Fruit fly (Drosophila melanogaster) whole organism, embryonic: ENCODE data around the gene beag.
A peak's percentile ranks its signal among the peaks of the same experiment; 100 is the strongest.

Experiments used
- Adf1 ChIP-seq: fragments of 200-800 bp; sonication (Bioruptor generic); IDR thresholded peaks from 2 replicates; pipeline ENCODE4 v1.3.6; 2022; ENCODE audit warnings: missing biosample characterization, missing genetic modification characterization
- BtbVII ChIP-seq: fragments of 200-800 bp; sonication (Bioruptor generic); optimal IDR thresholded peaks from 3 replicates; lab custom pipeline; 2017; ENCODE audit warnings: missing biosample characterization, mild to moderate bottlenecking, missing genetic modification characterization
- CG10431 ChIP-seq: fragments of 200-800 bp; sonication (Bioruptor generic); optimal IDR thresholded peaks from 3 replicates; lab custom pipeline; 2018; ENCODE audit warnings: missing biosample characterization, mild to moderate bottlenecking, missing genetic modification characterization
- CG10979 ChIP-seq: fragments of 200-800 bp; sonication (Bioruptor generic); optimal IDR thresholded peaks from 2 replicates; lab custom pipeline; 2018; ENCODE audit warnings: missing biosample characterization, mild to moderate bottlenecking, missing genetic modification characterization, moderate library complexity
- CG11093 ChIP-seq: fragments of 200-800 bp; sonication (Bioruptor generic); IDR thresholded peaks from 3 replicates; pipeline ENCODE4 v1.3.6; 2022; ENCODE audit warnings: missing biosample characterization, missing genetic modification characterization
- CG11504 ChIP-seq: fragments of 200-800 bp; sonication (Bioruptor generic); optimal IDR thresholded peaks from 3 replicates; lab custom pipeline; 2019; ENCODE audit warnings: missing biosample characterization, mild to moderate bottlenecking, missing genetic modification characterization, moderate library complexity
- CG12104 ChIP-seq: fragments of 200-800 bp; sonication (Bioruptor generic); optimal IDR thresholded peaks from 3 replicates; lab custom pipeline; 2016; ENCODE audit warnings: missing biosample characterization, missing genetic modification characterization
- CG12155 ChIP-seq: fragments of 200-800 bp; sonication (Bioruptor generic); optimal IDR thresholded peaks from 3 replicates; lab custom pipeline; 2016; ENCODE audit warnings: missing biosample characterization, missing genetic modification characterization
- CG12942 ChIP-seq: fragments of 200-800 bp; sonication (Bioruptor generic); optimal IDR thresholded peaks from 3 replicates; lab custom pipeline; 2016; ENCODE audit warnings: missing biosample characterization, missing genetic modification characterization
- CG13894 ChIP-seq: fragments of 200-800 bp; sonication (Bioruptor generic); optimal IDR thresholded peaks from 3 replicates; lab custom pipeline; 2018; ENCODE audit warnings: missing biosample characterization, mild to moderate bottlenecking, missing genetic modification characterization, moderate library complexity
- CG16779 ChIP-seq: fragments of 200-800 bp; sonication (Bioruptor generic); IDR thresholded peaks from 2 replicates; pipeline ENCODE4 v1.3.6; 2022; ENCODE audit warnings: missing biosample characterization, missing genetic modification characterization
- CG18619 ChIP-seq: fragments of 200-800 bp; sonication (Bioruptor generic); optimal IDR thresholded peaks from 3 replicates; lab custom pipeline; 2017; ENCODE audit warnings: missing biosample characterization, mild to moderate bottlenecking, missing genetic modification characterization
- CG43689 ChIP-seq: fragments of 200-800 bp; sonication (Bioruptor generic); IDR thresholded peaks from 2 replicates; pipeline ENCODE4 v1.3.6; 2022; ENCODE audit warnings: missing biosample characterization, missing genetic modification characterization
- CG4707 ChIP-seq: fragments of 200-800 bp; sonication (Bioruptor generic); optimal IDR thresholded peaks from 2 replicates; lab custom pipeline; 2018; ENCODE audit warnings: missing biosample characterization, mild to moderate bottlenecking, missing genetic modification characterization, moderate library complexity
- CG4820 ChIP-seq: fragments of 200-800 bp; sonication (Bioruptor generic); optimal IDR thresholded peaks from 3 replicates; lab custom pipeline; 2016; ENCODE audit warnings: missing biosample characterization, missing genetic modification characterization
- CG6813 ChIP-seq: fragments of 200-800 bp; sonication (Bioruptor generic); optimal IDR thresholded peaks from 2 replicates; lab custom pipeline; 2017; ENCODE audit warnings: missing biosample characterization, missing genetic modification characterization, mild to moderate bottlenecking, moderate library complexity, missing genetic modification reagents
- CG9727 ChIP-seq: fragments of 200-800 bp; sonication (Bioruptor generic); optimal IDR thresholded peaks from 3 replicates; lab custom pipeline; 2017; ENCODE audit warnings: missing biosample characterization, mild to moderate bottlenecking, missing genetic modification characterization
- CG9797 ChIP-seq: fragments of 200-800 bp; sonication (Bioruptor generic); optimal IDR thresholded peaks from 3 replicates; lab custom pipeline; 2018; ENCODE audit warnings: missing biosample characterization, mild to moderate bottlenecking, missing genetic modification characterization
- Dbx ChIP-seq: fragments of 200-800 bp; sonication (Bioruptor generic); IDR thresholded peaks from 3 replicates; pipeline ENCODE4 v1.3.6; 2022; ENCODE audit warnings: missing biosample characterization, missing genetic modification characterization
- E2f1 ChIP-seq: fragments of 200-800 bp; sonication (Bioruptor generic); IDR thresholded peaks from 2 replicates; pipeline ENCODE4 v1.3.6; 2022; ENCODE audit warnings: missing biosample characterization, missing genetic modification characterization
- E2f2 ChIP-seq: fragments of 200-800 bp; sonication (Bioruptor generic); IDR thresholded peaks from 2 replicates; pipeline ENCODE4 v1.3.6; 2022; ENCODE audit warnings: missing biosample characterization, missing genetic modification characterization
- Gsc ChIP-seq: fragments of 200-800 bp; sonication (Bioruptor generic); IDR thresholded peaks from 2 replicates; pipeline ENCODE4 v1.3.6; 2022; ENCODE audit warnings: missing biosample characterization, missing genetic modification characterization
- H15 ChIP-seq: fragments of 200-800 bp; sonication (Bioruptor generic); IDR thresholded peaks from 3 replicates; pipeline ENCODE4 v1.3.6; 2022; ENCODE audit warnings: missing biosample characterization, missing genetic modification characterization
- Hmr ChIP-seq: fragments of 200-800 bp; sonication (Bioruptor generic); optimal IDR thresholded peaks from 3 replicates; lab custom pipeline; 2017; ENCODE audit warnings: mild to moderate bottlenecking, missing biosample characterization, missing genetic modification reagents, missing genetic modification characterization
- Jarid2 ChIP-seq: fragments of 200-800 bp; sonication (Bioruptor generic); optimal IDR thresholded peaks from 3 replicates; lab custom pipeline; 2017; ENCODE audit warnings: mild to moderate bottlenecking, missing biosample characterization, missing genetic modification reagents, missing genetic modification characterization
- Six4 ChIP-seq: fragments of 200-800 bp; sonication (Bioruptor generic); optimal IDR thresholded peaks from 2 replicates; lab custom pipeline; 2016; ENCODE audit warnings: missing biosample characterization, missing genetic modification characterization
- Xbp1 ChIP-seq: fragments of 200-800 bp; sonication (Bioruptor generic); optimal IDR thresholded peaks from 3 replicates; lab custom pipeline; 2016; ENCODE audit warnings: missing biosample characterization, mild to moderate bottlenecking, missing genetic modification characterization
- amos ChIP-seq: fragments of 200-800 bp; sonication (Bioruptor generic); IDR thresholded peaks from 2 replicates; pipeline ENCODE4 v1.3.6; 2022; ENCODE audit warnings: missing biosample characterization, missing genetic modification characterization; ENCODE audit not compliant: partially characterized antibody
- bigmax ChIP-seq: fragments of 200-800 bp; sonication (Bioruptor generic); optimal IDR thresholded peaks from 2 replicates; lab custom pipeline; 2018; ENCODE audit warnings: missing biosample characterization, mild to moderate bottlenecking, missing genetic modification characterization
- chif ChIP-seq, 2 experiments: fragments of 200-800 bp; sonication (Bioruptor generic); optimal IDR thresholded peaks; 3 replicates each; lab custom pipeline; 2016; ENCODE audit warnings: missing biosample characterization in 2 of 2, missing genetic modification characterization in 2 of 2
- crol ChIP-seq: fragments of 200-800 bp; sonication (Bioruptor generic); IDR thresholded peaks from 2 replicates; pipeline ENCODE4 v1.3.6; 2022; ENCODE audit warnings: missing biosample characterization, missing genetic modification characterization
- cwo ChIP-seq: fragments of 200-800 bp; sonication (Bioruptor generic); optimal IDR thresholded peaks from 3 replicates; lab custom pipeline; 2017; ENCODE audit warnings: missing biosample characterization, missing genetic modification characterization, mild to moderate bottlenecking, moderate library complexity, missing genetic modification reagents
- da ChIP-seq: fragments of 200-800 bp; sonication (Bioruptor generic); optimal IDR thresholded peaks from 2 replicates; lab custom pipeline; 2016; ENCODE audit warnings: missing biosample characterization, missing genetic modification characterization
- grau ChIP-seq: fragments of 200-800 bp; optimal IDR thresholded peaks from 3 replicates; lab custom pipeline; 2019; ENCODE audit warnings: missing biosample characterization, mild to moderate bottlenecking, missing genetic modification characterization, moderate library complexity
- gsb-n ChIP-seq: fragments of 200-800 bp; sonication (Bioruptor generic); optimal IDR thresholded peaks from 3 replicates; lab custom pipeline; 2018; ENCODE audit warnings: missing biosample characterization, mild to moderate bottlenecking, missing genetic modification characterization
- hb ChIP-seq: fragments of 200-800 bp; sonication (Bioruptor generic); IDR thresholded peaks from 3 replicates; pipeline ENCODE4 v1.3.6; 2022; ENCODE audit warnings: missing biosample characterization, missing genetic modification characterization; ENCODE audit not compliant: partially characterized antibody
- lbe ChIP-seq: fragments of 200-800 bp; sonication (Bioruptor generic); optimal IDR thresholded peaks from 2 replicates; lab custom pipeline; 2016; ENCODE audit warnings: missing biosample characterization, mild to moderate bottlenecking, missing genetic modification characterization
- oc ChIP-seq: fragments of 200-800 bp; sonication (Bioruptor generic); optimal IDR thresholded peaks from 2 replicates; lab custom pipeline; 2018; ENCODE audit warnings: missing biosample characterization, mild to moderate bottlenecking, missing genetic modification characterization, moderate library complexity
- peb ChIP-seq: fragments of 200-800 bp; sonication (Bioruptor generic); IDR thresholded peaks from 2 replicates; pipeline ENCODE4 v1.3.6; 2022; ENCODE audit warnings: missing biosample characterization, missing genetic modification characterization
- pum ChIP-seq: fragments of 200-800 bp; sonication (Bioruptor generic); optimal IDR thresholded peaks from 2 replicates; lab custom pipeline; 2016; ENCODE audit warnings: missing biosample characterization, missing genetic modification characterization
- sens ChIP-seq: fragments of 200-800 bp; sonication (Bioruptor generic); peaks from one replicate; lab custom pipeline; 2016; ENCODE audit warnings: missing biosample characterization, missing genetic modification characterization
- sisA ChIP-seq: fragments of 200-800 bp; sonication (Bioruptor generic); IDR thresholded peaks from 2 replicates; pipeline ENCODE4 v1.3.6; 2022; ENCODE audit warnings: missing biosample characterization, missing genetic modification characterization
- slou ChIP-seq: fragments of 200-800 bp; sonication (Bioruptor generic); optimal IDR thresholded peaks from 3 replicates; lab custom pipeline; 2016; ENCODE audit warnings: missing biosample characterization, missing genetic modification characterization
- sqz ChIP-seq: fragments of 200-800 bp; sonication (Bioruptor generic); optimal IDR thresholded peaks from 3 replicates; lab custom pipeline; 2018; ENCODE audit warnings: missing biosample characterization, mild to moderate bottlenecking, missing genetic modification characterization
- tna ChIP-seq: fragments of 200-800 bp; sonication (Bioruptor generic); IDR thresholded peaks from 2 replicates; pipeline ENCODE4 v1.3.6; 2022; ENCODE audit warnings: missing biosample characterization, missing genetic modification characterization; ENCODE audit not compliant: partially characterized antibody
- trh ChIP-seq: fragments of 200-800 bp; sonication (Bioruptor generic); optimal IDR thresholded peaks from 2 replicates; lab custom pipeline; 2016; ENCODE audit warnings: missing biosample characterization, missing genetic modification characterization
- wor ChIP-seq: fragments of 200-800 bp; sonication (Bioruptor generic); IDR thresholded peaks from 2 replicates; pipeline ENCODE4 v1.3.6; 2022; ENCODE audit warnings: missing biosample characterization, missing genetic modification characterization
- yki ChIP-seq: fragments of >200 bp; optimal IDR thresholded peaks from 3 replicates; lab custom pipeline; 2018

The beag gene

dm6 chr3R:9039448-9039847, 25.4 kb downstream of the beag start, which contains the start of gene neur (continued):
- TF ChIP-seq CG16779 (GFP tag; lab: Robert Waterston, UW) (no peak), CG4820 (peak; percentile 17), cwo (GFP tag; lab: Kevin White, UChicago) (no peak), CG12155 (GFP tag; lab: Kevin White, UChicago) (peak; percentile 63), CG4707 (GFP tag; lab: Kevin White, UChicago) (no peak), tna (GFP tag; lab: Robert Waterston, UW) (no peak), CG10431 (no peak), CG6813 (GFP tag; lab: Kevin White, UChicago) (no peak), CG12104 (peak; percentile 19), grau (tag; lab: Kevin White, UChicago) (peak; percentile 34), Hmr (GFP tag; lab: Kevin White, UChicago) (peak; percentile 73), lbe (GFP tag; lab: Kevin White, UChicago) (no peak), E2f1 (GFP tag; lab: Robert Waterston, UW) (no peak), Dbx (GFP tag; lab: Robert Waterston, UW) (0 out of 3 replicates have a peak, but pooled peaks have one; percentile 17), CG43689 (no peak), da (GFP tag; lab: Kevin White, UChicago) (no peak), Gsc (GFP tag; lab: Robert Waterston, UW) (no peak), Six4 (GFP tag; lab: Kevin White, UChicago) (no peak), yki (no peak), bigmax (GFP tag; lab: Kevin White, UChicago) (no peak), CG11093 (GFP tag; lab: Robert Waterston, UW) (no peak), amos (peak; percentile 77), peb (GFP tag; lab: Robert Waterston, UW) (no peak), CG13894 (tag; lab: Kevin White, UChicago) (no peak), oc (tag; lab: Kevin White, UChicago) (no peak), CG12942 (GFP tag; lab: Kevin White, UChicago) (no peak), wor (GFP tag; lab: Robert Waterston, UW) (no peak), Adf1 (GFP tag; lab: Robert Waterston, UW) (no peak), CG9797 (GFP tag; lab: Kevin White, UChicago) (peak; percentile 88), CG9727 (GFP tag; lab: Kevin White, UChicago) (peak; percentile 69), trh (GFP tag; lab: Kevin White, UChicago) (no peak), Xbp1 (GFP tag; lab: Kevin White, UChicago) (no peak), slou (no peak), sqz (GFP tag; lab: Kevin White, UChicago) (no peak), hb (peak; percentile 60; the same call in 1 of the 3 replicates), H15 (no peak), crol (no peak), E2f2 (GFP tag; lab: Robert Waterston, UW) (0 out of 2 replicates have a peak, but pooled peaks have one; percentile 13), chif (GFP tag; optimal IDR thresholded peaks at IDR 0.05; lab: Kevin White, UChicago) (peak in 1 of 2 experiments; percentile 3), pum (GFP tag; lab: Kevin White, UChicago) (no peak), CG10979 (tag; lab: Kevin White, UChicago) (no peak), CG18619 (GFP tag; lab: Kevin White, UChicago) (peak; percentile 25), sens (GFP tag; lab: Kevin White, UChicago) (peak; percentile 76), gsb-n (peak; percentile 31), BtbVII (peak; percentile 4), CG11504 (tag; lab: Kevin White, UChicago) (no peak), Jarid2 (GFP tag; lab: Kevin White, UChicago) (no peak), sisA (GFP tag; lab: Robert Waterston, UW) (no peak)
